Fruit fly (Drosophila melanogaster): ENCODE measurements around the gene CG17544.

DNA sequence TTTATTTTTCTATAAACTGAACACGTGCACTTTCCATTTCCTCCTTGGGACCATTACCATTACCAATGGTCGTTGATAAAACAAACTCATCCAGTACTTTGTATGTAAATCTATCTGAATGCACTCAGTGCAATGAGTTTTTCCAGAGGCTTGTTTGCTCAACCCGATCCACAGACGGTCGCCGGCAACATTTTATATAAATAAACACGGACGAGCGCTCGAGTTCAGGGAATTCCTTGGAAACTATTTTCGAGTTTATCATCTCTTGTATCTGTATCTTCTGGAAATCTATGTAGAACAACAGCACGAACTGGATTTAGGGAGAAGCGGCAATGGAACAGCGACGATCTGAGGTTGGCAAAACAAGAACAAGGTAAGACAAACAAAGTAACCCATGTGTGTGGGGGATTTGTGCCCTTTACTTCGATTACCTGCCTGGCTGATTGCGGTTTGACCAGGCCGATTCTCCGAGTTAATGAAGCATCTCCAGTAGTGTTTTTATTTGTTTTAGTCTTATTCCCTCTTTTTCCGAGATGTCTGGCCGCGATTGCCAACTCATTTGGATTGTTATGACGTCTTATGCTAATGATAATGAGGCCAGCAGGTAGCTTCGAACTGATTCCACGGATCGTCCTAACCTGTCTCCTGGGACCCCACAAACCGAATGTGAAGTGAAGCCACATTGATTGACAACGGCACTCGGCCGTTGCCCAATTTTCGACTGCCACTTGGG lies 57.1 kb downstream of the CG17544 start:
- TF ChIP-seq CG8119 (GFP tag; IDR thresholded peaks at IDR 0.05) (no peak), salr (GFP tag; optimal IDR thresholded peaks at IDR 0.05) (no peak), fkh (GFP tag; optimal IDR thresholded peaks at IDR 0.05) (peak; percentile 42), CG11902 (GFP tag; optimal IDR thresholded peaks at IDR 0.05) (no peak), CG11294 (GFP tag; IDR thresholded peaks at IDR 0.05) (no peak), CG9139 (GFP tag; optimal IDR thresholded peaks at IDR 0.05) (no peak), CG6854 (GFP tag; optimal IDR thresholded peaks at IDR 0.05) (no peak)

Data from whole organism, prepupa.